Worm (Caenorhabditis elegans) whole organism, late embryonic: ENCODE results near the gene Y97E10AR.8.

ENCODE experiments used
- C08G9.2 ChIP-seq: sonication (generic microtip); optimal IDR thresholded peaks from 2 replicates; lab custom pipeline; 2016; ENCODE audit warnings: mild to moderate bottlenecking, missing genetic modification characterization, moderate library complexity, missing compliant biosample characterization
- K09A11.1 ChIP-seq: sonication (generic microtip); optimal IDR thresholded peaks from 2 replicates; lab custom pipeline; 2017; ENCODE audit warnings: antibody characterized with exemption, mild to moderate bottlenecking, missing genetic modification characterization, missing compliant biosample characterization; ENCODE audit not compliant: insufficient read depth
- T23F11.4 ChIP-seq: fragments of 200-800 bp; sonication (Bioruptor generic); optimal IDR thresholded peaks from 2 replicates; lab custom pipeline; 2018; ENCODE audit warnings: mild to moderate bottlenecking, missing genetic modification characterization, missing compliant biosample characterization
- Y22D7AL.16 ChIP-seq: sonication (generic microtip); optimal IDR thresholded peaks from 2 replicates; lab custom pipeline; 2016; ENCODE audit warnings: missing genetic modification characterization, missing compliant biosample characterization
- ahr-1 ChIP-seq: sonication (generic microtip); optimal IDR thresholded peaks from 2 replicates; lab custom pipeline; 2016; ENCODE audit warnings: missing genetic modification characterization, missing compliant biosample characterization
- ama-1 ChIP-seq: fragments of 150-350 bp; optimal IDR thresholded peaks from 2 replicates; lab custom pipeline; 2014
- ceh-14 ChIP-seq: sonication (generic microtip); optimal IDR thresholded peaks from 2 replicates; lab custom pipeline; 2016; ENCODE audit warnings: missing genotype, missing genetic modification characterization, missing compliant biosample characterization
- ceh-18 ChIP-seq: sonication (generic microtip); optimal IDR thresholded peaks from 2 replicates; lab custom pipeline; 2016; ENCODE audit warnings: missing genetic modification characterization, missing compliant biosample characterization
- ceh-19 ChIP-seq: fragments of 200-800 bp; sonication (Bioruptor generic); optimal IDR thresholded peaks from 2 replicates; lab custom pipeline; 2018; ENCODE audit warnings: mild to moderate bottlenecking, missing genetic modification characterization, missing compliant biosample characterization
- ceh-22 ChIP-seq: sonication (generic microtip); optimal IDR thresholded peaks from 2 replicates; lab custom pipeline; 2017; ENCODE audit warnings: missing biosample characterization, missing genetic modification characterization
- ceh-24 ChIP-seq: sonication (generic microtip); optimal IDR thresholded peaks from 2 replicates; lab custom pipeline; 2016; ENCODE audit warnings: mild to moderate bottlenecking, missing genetic modification characterization, missing compliant biosample characterization
- ceh-30 ChIP-seq: fragments of 150-350 bp; optimal IDR thresholded peaks from 2 replicates; lab custom pipeline; 2014; ENCODE audit warnings: missing biosample characterization, missing genetic modification characterization
- ceh-31 ChIP-seq: sonication (generic microtip); optimal IDR thresholded peaks from 2 replicates; lab custom pipeline; 2016; ENCODE audit warnings: missing genetic modification characterization, missing compliant biosample characterization
- ceh-48 ChIP-seq: sonication (generic microtip); optimal IDR thresholded peaks from 2 replicates; lab custom pipeline; 2016; ENCODE audit warnings: missing genetic modification characterization, inconsistent platforms, missing compliant biosample characterization
- ceh-6 ChIP-seq: fragments of 200-800 bp; sonication (Bioruptor generic); optimal IDR thresholded peaks from 2 replicates; lab custom pipeline; 2018; ENCODE audit warnings: mild to moderate bottlenecking, missing genetic modification characterization, missing compliant biosample characterization
- dve-1 ChIP-seq: sonication (generic microtip); optimal IDR thresholded peaks from 2 replicates; lab custom pipeline; 2017; ENCODE audit warnings: antibody characterized with exemption, mild to moderate bottlenecking, missing genetic modification characterization, missing compliant biosample characterization
- elt-4 ChIP-seq: sonication (generic microtip); optimal IDR thresholded peaks from 2 replicates; lab custom pipeline; 2016; ENCODE audit warnings: missing genetic modification characterization, missing compliant biosample characterization
- ets-4 ChIP-seq: sonication (generic microtip); optimal IDR thresholded peaks from 2 replicates; lab custom pipeline; 2016; ENCODE audit warnings: missing genetic modification characterization, missing compliant biosample characterization
- eyg-1 ChIP-seq: sonication (generic microtip); optimal IDR thresholded peaks from 2 replicates; lab custom pipeline; 2016; ENCODE audit warnings: missing genotype, missing genetic modification characterization, missing compliant biosample characterization
- fkh-10 ChIP-seq: fragments of 150-350 bp; optimal IDR thresholded peaks from 2 replicates; lab custom pipeline; 2014; ENCODE audit warnings: missing biosample characterization, missing genetic modification reagents, missing genetic modification characterization
- fkh-6 ChIP-seq: sonication (generic microtip); optimal IDR thresholded peaks from 2 replicates; lab custom pipeline; 2016; ENCODE audit warnings: missing genetic modification characterization, missing compliant biosample characterization
- hlh-13 ChIP-seq: fragments of 200-800 bp; sonication (Bioruptor generic); optimal IDR thresholded peaks from 2 replicates; lab custom pipeline; 2018; ENCODE audit warnings: mild to moderate bottlenecking, missing genetic modification characterization, missing compliant biosample characterization
- hlh-30 ChIP-seq: sonication (generic microtip); optimal IDR thresholded peaks from 2 replicates; lab custom pipeline; 2017; ENCODE audit warnings: antibody characterized with exemption, missing genetic modification characterization, missing compliant biosample characterization; ENCODE audit not compliant: insufficient read depth
- hlh-6 ChIP-seq: sonication (generic microtip); optimal IDR thresholded peaks from 2 replicates; lab custom pipeline; 2016; ENCODE audit warnings: missing genotype, missing genetic modification characterization, missing compliant biosample characterization
- hlh-8 ChIP-seq: sonication (generic microtip); optimal IDR thresholded peaks from 2 replicates; lab custom pipeline; 2016; ENCODE audit warnings: missing genotype, missing genetic modification characterization, missing compliant biosample characterization
- lim-6 ChIP-seq: sonication (generic microtip); optimal IDR thresholded peaks from 2 replicates; lab custom pipeline; 2016; ENCODE audit warnings: missing genetic modification characterization, missing compliant biosample characterization
- lin-11 ChIP-seq: fragments of 200-800 bp; sonication (Bioruptor generic); optimal IDR thresholded peaks from 2 replicates; lab custom pipeline; 2018; ENCODE audit warnings: mild to moderate bottlenecking, missing genetic modification characterization, missing compliant biosample characterization
- madf-2 ChIP-seq: sonication (generic microtip); optimal IDR thresholded peaks from 2 replicates; lab custom pipeline; 2017; ENCODE audit warnings: missing genetic modification characterization, missing compliant biosample characterization
- mec-3 ChIP-seq: sonication (generic microtip); optimal IDR thresholded peaks from 2 replicates; lab custom pipeline; 2016; ENCODE audit warnings: borderline replicate concordance, missing genetic modification characterization, missing compliant biosample characterization
- nfya-1 ChIP-seq: sonication (generic microtip); optimal IDR thresholded peaks from 2 replicates; lab custom pipeline; 2017; ENCODE audit warnings: missing genetic modification characterization, mild to moderate bottlenecking, missing compliant biosample characterization, antibody characterized with exemption, moderate library complexity
- nhr-11 ChIP-seq: fragments of 150-350 bp; optimal IDR thresholded peaks from 2 replicates; lab custom pipeline; 2014; ENCODE audit warnings: missing biosample characterization, missing genetic modification characterization
- odd-2 ChIP-seq: sonication (generic microtip); optimal IDR thresholded peaks from 2 replicates; lab custom pipeline; 2017; ENCODE audit warnings: antibody characterized with exemption, mild to moderate bottlenecking, missing genetic modification characterization, missing compliant biosample characterization
- pag-3 ChIP-seq: sonication (generic microtip); optimal IDR thresholded peaks from 2 replicates; lab custom pipeline; 2016; ENCODE audit warnings: missing compliant biosample characterization, missing genetic modification characterization, borderline replicate concordance
- pat-9 ChIP-seq: fragments of 200-800 bp; sonication (Bioruptor generic); optimal IDR thresholded peaks from 2 replicates; lab custom pipeline; 2018; ENCODE audit warnings: mild to moderate bottlenecking, missing genetic modification characterization, moderate library complexity, missing compliant biosample characterization
- pha-4 ChIP-seq: fragments of 150-350 bp; optimal IDR thresholded peaks from 2 replicates; lab custom pipeline; 2018; ENCODE audit warnings: missing biosample characterization, missing genetic modification reagents, missing genetic modification characterization
- pros-1 ChIP-seq: fragments of 150-350 bp; optimal IDR thresholded peaks from 2 replicates; lab custom pipeline; 2014; ENCODE audit warnings: missing biosample characterization, missing genetic modification reagents, missing genetic modification characterization
- ref-2 ChIP-seq: sonication (generic microtip); optimal IDR thresholded peaks from 2 replicates; lab custom pipeline; 2016; ENCODE audit warnings: missing genetic modification characterization, missing compliant biosample characterization
- sdc-2 ChIP-seq: sonication (generic microtip); optimal IDR thresholded peaks from 2 replicates; lab custom pipeline; 2016; ENCODE audit warnings: missing genotype, missing genetic modification characterization, missing compliant biosample characterization
- sox-2 ChIP-seq: fragments of 200-800 bp; sonication (Bioruptor generic); IDR thresholded peaks from 2 replicates; pipeline ENCODE4 v1.3.6; 2022; ENCODE audit warnings: missing genetic modification reagents, missing genetic modification characterization, missing compliant biosample characterization
- syd-9 ChIP-seq: sonication (generic microtip); optimal IDR thresholded peaks from 2 replicates; lab custom pipeline; 2016; ENCODE audit warnings: mild to moderate bottlenecking, missing genetic modification characterization, moderate library complexity, missing compliant biosample characterization
- unc-3 ChIP-seq, 2 experiments: fragments of 200-800 bp in 1 of 2; sonication (Bioruptor generic) in 1 of 2; sonication (generic microtip) in 1 of 2; conservative IDR thresholded peaks in 1 of 2; optimal IDR thresholded peaks in 1 of 2; 2 replicates each; pipeline versions ENCODE4 v1.3.6 to Lab custom; 2016 to 2022; ENCODE audit warnings: missing compliant biosample characterization in 2 of 2, missing genetic modification characterization in 2 of 2, missing genetic modification reagents in 1 of 2
- unc-55 ChIP-seq: sonication (generic microtip); optimal IDR thresholded peaks from 2 replicates; lab custom pipeline; 2017; ENCODE audit warnings: missing biosample characterization, missing genetic modification reagents, missing genetic modification characterization
- ztf-16 ChIP-seq: sonication (generic microtip); optimal IDR thresholded peaks from 2 replicates; lab custom pipeline; 2017; ENCODE audit warnings: missing genetic modification characterization, missing compliant biosample characterization

The Y97E10AR.8 gene

ce11 chrV:8005000-8005399, at the start of gene Y97E10AR.8:
Gene Y97E10AR.8, plus strand, starts transcription at chrV:8005300.
- no peak for TF ChIP-seq ref-2 (tag; lab: Kevin White, UChicago)
- TF ChIP-seq hlh-13 (GFP tag; lab: Kevin White, UChicago) = no peak
- no peak for TF ChIP-seq ceh-22
- TF ChIP-seq lin-11 (tag; lab: Kevin White, UChicago) = no peak
- TF ChIP-seq ceh-18 (tag; lab: Kevin White, UChicago) = no peak
- no peak for TF ChIP-seq T23F11.4
- no peak for TF ChIP-seq syd-9 (tag; lab: Kevin White, UChicago)
- no peak for TF ChIP-seq eyg-1
- no peak for TF ChIP-seq nhr-11 (tag; lab: Kevin White, UChicago)
- no peak for TF ChIP-seq hlh-6
- no peak for TF ChIP-seq pag-3 (tag; lab: Kevin White, UChicago)
- TF ChIP-seq elt-4 (tag; lab: Kevin White, UChicago) = no peak
- TF ChIP-seq ceh-6 = no peak
- no peak for TF ChIP-seq Y22D7AL.16
- no peak for TF ChIP-seq K09A11.1

ce11 chrV:7956218-7956617, 48.9 kb upstream of the Y97E10AR.8 start, which contains the start of gene pals-34:
Gene pals-34, minus strand, starts transcription at chrV:7956497.
- no peak for TF ChIP-seq unc-55 (GFP tag; lab: Kevin White, UChicago)
- TF ChIP-seq ama-1 = no peak
- TF ChIP-seq K09A11.1 = no peak
- TF ChIP-seq pha-4 (tag; lab: Kevin White, UChicago) = no peak
- no peak for TF ChIP-seq fkh-10
- TF ChIP-seq pros-1 (tag; lab: Kevin White, UChicago) = no peak
- no peak for TF ChIP-seq ceh-6
- no peak for TF ChIP-seq hlh-8 (tag; lab: Kevin White, UChicago)
- no peak for TF ChIP-seq ceh-31
- no peak for TF ChIP-seq ceh-30
- no peak for TF ChIP-seq ref-2 (tag; lab: Kevin White, UChicago)

- TF ChIP-seq ceh-19 (GFP tag; lab: Kevin White, UChicago) (no peak), ahr-1 (tag; lab: Kevin White, UChicago) (no peak), ets-4 (tag; lab: Kevin White, UChicago) (no peak), ref-2 (tag; lab: Kevin White, UChicago) (no peak), ceh-24 (no peak), dve-1 (tag; lab: Kevin White, UChicago) (no peak)
These were observed 46.3 kb upstream of the Y97E10AR.8 start, which contains the start of the genes clec-217 and F26D11.2 for ce11 chrV:7958740-7959320. Gene clec-217, minus strand, starts transcription at chrV:7958840. Gene F26D11.2, plus strand, starts transcription at chrV:7959270.

ce11 chrV:7964429-7964828, 40.7 kb upstream of the Y97E10AR.8 start:
- no peak for TF ChIP-seq ztf-16
- no peak for TF ChIP-seq sox-2 (GFP tag; lab: Robert Waterston, UW)
- no peak for TF ChIP-seq nfya-1 (tag; lab: Kevin White, UChicago)
- no peak for TF ChIP-seq unc-3 (GFP tag; conservative IDR thresholded peaks at IDR 0.05; lab: Robert Waterston, UW)
- no peak for TF ChIP-seq unc-3 (tag; optimal IDR thresholded peaks at IDR 0.05; lab: Kevin White, UChicago)
- TF ChIP-seq C08G9.2 (tag; lab: Kevin White, UChicago) = no peak
- no peak for TF ChIP-seq lim-6 (tag; lab: Kevin White, UChicago)
- TF ChIP-seq ceh-22 = no peak
- TF ChIP-seq hlh-30 (tag; lab: Kevin White, UChicago) = no peak
- no peak for TF ChIP-seq hlh-6
- no peak for TF ChIP-seq pat-9 (tag; lab: Kevin White, UChicago)
- no peak for TF ChIP-seq ceh-14 (tag; lab: Kevin White, UChicago)
- no peak for TF ChIP-seq fkh-6 (tag; lab: Kevin White, UChicago)
- TF ChIP-seq madf-2 (tag; lab: Kevin White, UChicago) = no peak
- TF ChIP-seq ceh-48 = no peak
- no peak for TF ChIP-seq hlh-8 (tag; lab: Kevin White, UChicago)
- no peak for TF ChIP-seq fkh-10
- no peak for TF ChIP-seq mec-3 (tag; lab: Kevin White, UChicago)
- TF ChIP-seq sdc-2 (tag; lab: Kevin White, UChicago) = no peak
- no peak for TF ChIP-seq eyg-1
- no peak for TF ChIP-seq odd-2 (tag; lab: Kevin White, UChicago)
